Fruit fly (Drosophila melanogaster) whole organism, wandering third instar larva: Measurements from ENCODE around the gene CG46459.

Experiments used
- Abd-B ChIP-seq: fragments of >200 bp; optimal IDR thresholded peaks from 2 replicates; lab custom pipeline; 2017; ENCODE audit warnings: missing biosample characterization, missing genetic modification characterization
- CG32264 ChIP-seq: fragments of 200-800 bp; sonication (Bioruptor generic); optimal IDR thresholded peaks from 2 replicates; lab custom pipeline; 2016; ENCODE audit warnings: missing biosample characterization, missing genetic modification characterization
- CG9705 ChIP-seq: fragments of 200-800 bp; sonication (Bioruptor generic); optimal IDR thresholded peaks from 2 replicates; lab custom pipeline; 2018; ENCODE audit warnings: missing biosample characterization, mild to moderate bottlenecking, missing genetic modification characterization
- CrebA ChIP-seq: fragments of 200-800 bp; sonication (Bioruptor generic); optimal IDR thresholded peaks from 2 replicates; lab custom pipeline; 2016; ENCODE audit warnings: missing biosample characterization, mild to moderate bottlenecking, missing genetic modification characterization, borderline replicate concordance
- Dfd ChIP-seq: fragments of >200 bp; optimal IDR thresholded peaks from 2 replicates; lab custom pipeline; 2017; ENCODE audit warnings: missing biosample characterization, missing genetic modification characterization
- Dif ChIP-seq: fragments of 200-275, 200-300 bp; sonication (Bioruptor generic); optimal IDR thresholded peaks from 2 replicates; lab custom pipeline; 2018; ENCODE audit warnings: missing biosample characterization, missing genetic modification characterization; ENCODE audit not compliant: partially characterized antibody
- GATAd ChIP-seq: sonication (Bioruptor generic); optimal IDR thresholded peaks from 2 replicates; lab custom pipeline; 2016; ENCODE audit warnings: missing biosample characterization, missing genetic modification characterization
- HLH106 ChIP-seq: fragments of 200-800 bp; optimal IDR thresholded peaks from 3 replicates; lab custom pipeline; 2019; ENCODE audit warnings: missing biosample characterization, mild to moderate bottlenecking, missing genetic modification characterization, moderate library complexity
- Hnf4 ChIP-seq: fragments of 200-800 bp; sonication (Bioruptor generic); optimal IDR thresholded peaks from 2 replicates; lab custom pipeline; 2016; ENCODE audit warnings: missing biosample characterization, mild to moderate bottlenecking, missing genetic modification characterization
- Hr78 ChIP-seq: fragments of >200 bp; optimal IDR thresholded peaks from 2 replicates; lab custom pipeline; 2017; ENCODE audit warnings: missing biosample characterization, missing genetic modification characterization
- Hr83 ChIP-seq: fragments of 200-300 bp; sonication (Bioruptor generic); optimal IDR thresholded peaks from 2 replicates; lab custom pipeline; 2016; ENCODE audit warnings: missing biosample characterization, mild to moderate bottlenecking, missing genetic modification characterization, moderate library complexity; ENCODE audit not compliant: poor library complexity, severe bottlenecking
- Jra ChIP-seq: sonication (Bioruptor generic); optimal IDR thresholded peaks from 2 replicates; lab custom pipeline; 2016; ENCODE audit warnings: missing biosample characterization, missing genetic modification characterization
- Mio ChIP-seq: sonication (Bioruptor generic); optimal IDR thresholded peaks from 2 replicates; lab custom pipeline; 2016; ENCODE audit warnings: missing biosample characterization, missing genetic modification characterization
- Myc ChIP-seq: fragments of >200 bp; optimal IDR thresholded peaks from 2 replicates; lab custom pipeline; 2017
- N ChIP-seq: fragments of >200 bp; optimal IDR thresholded peaks from 2 replicates; lab custom pipeline; 2018; ENCODE audit warnings: missing biosample characterization, missing external identifiers, missing genetic modification characterization
- OdsH ChIP-seq: fragments of 200-800 bp; sonication (Bioruptor generic); optimal IDR thresholded peaks from 2 replicates; lab custom pipeline; 2016; ENCODE audit warnings: missing biosample characterization, mild to moderate bottlenecking, missing genetic modification characterization
- Rel ChIP-seq, 2 experiments: fragments of 200-800 bp; sonication (Bioruptor generic) in 1 of 2; optimal IDR thresholded peaks; 2 replicates in 1 of 2; 3 replicates in 1 of 2; lab custom pipeline; 2016 to 2019; ENCODE audit warnings: mild to moderate bottlenecking in 2 of 2, missing biosample characterization in 2 of 2, missing genetic modification characterization in 2 of 2, moderate library complexity in 1 of 2
- Sp1 ChIP-seq: fragments of 200-800 bp; sonication (Bioruptor generic); optimal IDR thresholded peaks from 3 replicates; lab custom pipeline; 2019; ENCODE audit warnings: missing biosample characterization, mild to moderate bottlenecking, missing genetic modification characterization, moderate library complexity
- Vsx2 ChIP-seq: fragments of 200-300, 225-300 bp; sonication (Bioruptor generic); optimal IDR thresholded peaks from 2 replicates; lab custom pipeline; 2018; ENCODE audit warnings: missing biosample characterization, missing genetic modification characterization; ENCODE audit not compliant: partially characterized antibody
- br ChIP-seq: fragments of 200-800 bp; sonication (Bioruptor generic); optimal IDR thresholded peaks from 2 replicates; lab custom pipeline; 2016; ENCODE audit warnings: missing biosample characterization, missing genetic modification characterization
- brk ChIP-seq: fragments of 200-800 bp; sonication (Bioruptor generic); optimal IDR thresholded peaks from 2 replicates; lab custom pipeline; 2016; ENCODE audit warnings: missing biosample characterization, mild to moderate bottlenecking, missing genetic modification characterization
- dl ChIP-seq, 2 experiments: fragments of 175-275, 200-275 bp in 1 of 2; fragments of 200-275 bp in 1 of 2; sonication (Bioruptor generic); optimal IDR thresholded peaks; lab custom pipeline; 2018; ENCODE audit warnings: mild to moderate bottlenecking in 2 of 2, missing biosample characterization in 2 of 2, missing genetic modification characterization in 2 of 2, moderate library complexity in 2 of 2; ENCODE audit not compliant: partially characterized antibody in 2 of 2, insufficient read depth in 1 of 2
- dmrt93B ChIP-seq: fragments of 200-800 bp; sonication (Bioruptor generic); optimal IDR thresholded peaks from 2 replicates; lab custom pipeline; 2018; ENCODE audit warnings: missing biosample characterization, mild to moderate bottlenecking, missing genetic modification characterization
- dsf ChIP-seq: sonication (Bioruptor generic); optimal IDR thresholded peaks from 2 replicates; lab custom pipeline; 2016; ENCODE audit warnings: missing biosample characterization, missing genetic modification characterization, borderline replicate concordance
- ey ChIP-seq: fragments of 200-800 bp; sonication (Bioruptor generic); optimal IDR thresholded peaks from 2 replicates; lab custom pipeline; 2016; ENCODE audit warnings: missing biosample characterization, missing genetic modification characterization
- foxo ChIP-seq, 2 experiments: fragments of 200-800 bp; sonication (Bioruptor generic); optimal IDR thresholded peaks; 2 replicates in 1 of 2; 3 replicates in 1 of 2; lab custom pipeline; 2016 to 2017; ENCODE audit warnings: missing biosample characterization in 2 of 2, missing genetic modification characterization in 2 of 2
- fru ChIP-seq: fragments of 200-800 bp; sonication (Bioruptor generic); optimal IDR thresholded peaks from 3 replicates; lab custom pipeline; 2016; ENCODE audit warnings: missing biosample characterization, mild to moderate bottlenecking, missing genetic modification characterization
- h ChIP-seq: fragments of 200-800 bp; sonication (Bioruptor generic); optimal IDR thresholded peaks from 3 replicates; lab custom pipeline; 2016; ENCODE audit warnings: missing biosample characterization, mild to moderate bottlenecking, missing genetic modification characterization
- jim ChIP-seq: fragments of 175-275, 200-325 bp; sonication (Bioruptor generic); optimal IDR thresholded peaks from 2 replicates; lab custom pipeline; 2016; ENCODE audit warnings: missing biosample characterization, mild to moderate bottlenecking, missing genetic modification characterization
- lola ChIP-seq: fragments of >200 bp; optimal IDR thresholded peaks from 2 replicates; lab custom pipeline; 2017; ENCODE audit warnings: missing biosample characterization, missing genetic modification characterization
- rgr ChIP-seq: fragments of 200-800 bp; sonication (Bioruptor generic); optimal IDR thresholded peaks from 3 replicates; lab custom pipeline; 2016; ENCODE audit warnings: missing biosample characterization, mild to moderate bottlenecking, missing genetic modification characterization
- sv ChIP-seq: fragments of 200-800 bp; sonication (Bioruptor generic); optimal IDR thresholded peaks from 3 replicates; lab custom pipeline; 2016; ENCODE audit warnings: missing biosample characterization, missing genetic modification characterization
- tai ChIP-seq: sonication (Bioruptor generic); optimal IDR thresholded peaks from 2 replicates; lab custom pipeline; 2016; ENCODE audit warnings: missing biosample characterization, missing genetic modification characterization
- usp ChIP-seq: fragments of >200 bp; optimal IDR thresholded peaks from 2 replicates; lab custom pipeline; 2017; ENCODE audit warnings: missing biosample characterization, missing genetic modification characterization
- woc ChIP-seq: sonication (Bioruptor generic); optimal IDR thresholded peaks from 2 replicates; lab custom pipeline; 2016; ENCODE audit warnings: missing biosample characterization, mild to moderate bottlenecking, missing genetic modification characterization

Gene CG46459

dm6 chr3R:10696371-10696777, at the start of gene CG46459, which contains the start of the genes pug and CG14683:
Gene CG46459, plus strand, starts transcription at chr3R:10696647.
Gene pug, plus strand, starts transcription at chr3R:10696534.
Gene CG14683, plus strand, starts transcription at chr3R:10696647.
- no peak for TF ChIP-seq Hr78 (GFP tag; lab: Kevin White, UChicago)
- TF ChIP-seq foxo (GFP tag; optimal IDR thresholded peaks at IDR 0.05; lab: Kevin White, UChicago): peak in 1 of 2 experiments; percentile 63
- TF ChIP-seq br (GFP tag; lab: Kevin White, UChicago): peak; percentile 15
- TF ChIP-seq Jra (GFP tag; lab: Kevin White, UChicago): peak; percentile 55
- TF ChIP-seq Myc (lab: Kevin White, UChicago): peak; percentile 31
- peak; percentile 11 for TF ChIP-seq Hr83 (GFP tag; lab: Kevin White, UChicago)
- no peak for TF ChIP-seq Dfd
- TF ChIP-seq rgr (GFP tag; lab: Kevin White, UChicago): peak; percentile 33
- peak; percentile 40 for TF ChIP-seq sv (GFP tag; lab: Kevin White, UChicago)
- no peak for TF ChIP-seq Abd-B (GFP tag; lab: Kevin White, UChicago)
- TF ChIP-seq fru (GFP tag; lab: Kevin White, UChicago): peak; percentile 49
- no peak for TF ChIP-seq Vsx2 (GFP tag; lab: Kevin White, UChicago)
- TF ChIP-seq Rel (GFP tag; optimal IDR thresholded peaks at IDR 0.05; lab: Kevin White, UChicago): no peak
- TF ChIP-seq Rel (tag; optimal IDR thresholded peaks at IDR 0.05; lab: Kevin White, UChicago): peak; percentile 34
- TF ChIP-seq jim (GFP tag; lab: Kevin White, UChicago): no peak
- peak; percentile 8 for TF ChIP-seq OdsH (GFP tag; lab: Kevin White, UChicago)
- TF ChIP-seq dl (GFP tag; optimal IDR thresholded peaks at IDR 0.05; lab: Kevin White, UChicago; ENCODE audit: insufficient read depth in 1 of 2, partially characterized antibody in 2 of 2): no peak
- TF ChIP-seq h (GFP tag; lab: Kevin White, UChicago): peak; percentile 73
- peak; percentile 46 for TF ChIP-seq HLH106 (tag; lab: Kevin White, UChicago)
- TF ChIP-seq GATAd (GFP tag; lab: Kevin White, UChicago): peak; percentile 26
- TF ChIP-seq dsf (GFP tag; lab: Kevin White, UChicago): no peak
- TF ChIP-seq ey: peak; percentile 32
- TF ChIP-seq brk (GFP tag; lab: Kevin White, UChicago): no peak
- no peak for TF ChIP-seq CG9705 (GFP tag; lab: Kevin White, UChicago)
- no peak for TF ChIP-seq dmrt93B (GFP tag; lab: Kevin White, UChicago)

- no peak for TF ChIP-seq usp (GFP tag; lab: Kevin White, UChicago)
These were observed 49.3 kb upstream of the CG46459 start for dm6 chr3R:10647171-10647570.

- TF ChIP-seq usp (GFP tag; lab: Kevin White, UChicago) (no peak), ey (peak; percentile 50), woc (peak; percentile 5), Vsx2 (GFP tag; lab: Kevin White, UChicago) (no peak), CrebA (GFP tag; lab: Kevin White, UChicago) (no peak), rgr (GFP tag; lab: Kevin White, UChicago) (peak; percentile 35), Dfd (no peak), dmrt93B (GFP tag; lab: Kevin White, UChicago) (peak; percentile 15), CG32264 (GFP tag; lab: Kevin White, UChicago) (no peak), fru (GFP tag; lab: Kevin White, UChicago) (peak; percentile 37), Sp1 (no peak), Rel (GFP tag; optimal IDR thresholded peaks at IDR 0.05; lab: Kevin White, UChicago) (no peak), Rel (tag; optimal IDR thresholded peaks at IDR 0.05; lab: Kevin White, UChicago) (no peak), foxo (GFP tag; optimal IDR thresholded peaks at IDR 0.05; lab: Kevin White, UChicago) (peak in 1 of 2 experiments; percentile 50), Hnf4 (GFP tag; lab: Kevin White, UChicago) (peak; percentile 21), OdsH (GFP tag; lab: Kevin White, UChicago) (peak; percentile 2)
- TF ChIP-seq, all 38 proteins: peak for 8
These were observed 47.8 kb upstream of the CG46459 start for dm6 chr3R:10648556-10649181.

dm6 chr3R:10650641-10651318, 45.7 kb upstream of the CG46459 start:
- TF ChIP-seq OdsH (GFP tag; lab: Kevin White, UChicago) (no peak), Sp1 (no peak), Hr78 (GFP tag; lab: Kevin White, UChicago) (no peak), lola (no peak), Dfd (no peak), sv (GFP tag; lab: Kevin White, UChicago) (no peak), h (GFP tag; lab: Kevin White, UChicago) (no peak), foxo (GFP tag; optimal IDR thresholded peaks at IDR 0.05; lab: Kevin White, UChicago) (no peak), HLH106 (tag; lab: Kevin White, UChicago) (no peak), Dif (no peak), Jra (GFP tag; lab: Kevin White, UChicago) (no peak), fru (GFP tag; lab: Kevin White, UChicago) (no peak), N (no peak), tai (no peak), Mio (GFP tag; lab: Kevin White, UChicago) (no peak)
